Worm (Caenorhabditis elegans) whole organism, L4 larva: ENCODE results near the gene F10E9.7.

Experiments used
- lin-13 ChIP-seq: fragments of 150-350 bp; optimal IDR thresholded peaks from 2 replicates; lab custom pipeline; 2014; ENCODE audit warnings: missing biosample characterization, missing genetic modification reagents, missing genetic modification characterization
- lsy-2 ChIP-seq, 2 experiments: fragments of 150-350 bp in 1 of 2; sonication (generic microtip) in 1 of 2; optimal IDR thresholded peaks; 2 replicates each; lab custom pipeline; 2014 to 2017; ENCODE audit warnings: missing biosample characterization in 2 of 2, missing genetic modification characterization in 2 of 2
- mdl-1 ChIP-seq, 2 experiments: fragments of 150-350 bp in 1 of 2; sonication (generic microtip) in 1 of 2; optimal IDR thresholded peaks; 2 replicates each; lab custom pipeline; 2014 to 2017; ENCODE audit warnings: missing biosample characterization in 2 of 2, missing genetic modification characterization in 2 of 2

DNA sequence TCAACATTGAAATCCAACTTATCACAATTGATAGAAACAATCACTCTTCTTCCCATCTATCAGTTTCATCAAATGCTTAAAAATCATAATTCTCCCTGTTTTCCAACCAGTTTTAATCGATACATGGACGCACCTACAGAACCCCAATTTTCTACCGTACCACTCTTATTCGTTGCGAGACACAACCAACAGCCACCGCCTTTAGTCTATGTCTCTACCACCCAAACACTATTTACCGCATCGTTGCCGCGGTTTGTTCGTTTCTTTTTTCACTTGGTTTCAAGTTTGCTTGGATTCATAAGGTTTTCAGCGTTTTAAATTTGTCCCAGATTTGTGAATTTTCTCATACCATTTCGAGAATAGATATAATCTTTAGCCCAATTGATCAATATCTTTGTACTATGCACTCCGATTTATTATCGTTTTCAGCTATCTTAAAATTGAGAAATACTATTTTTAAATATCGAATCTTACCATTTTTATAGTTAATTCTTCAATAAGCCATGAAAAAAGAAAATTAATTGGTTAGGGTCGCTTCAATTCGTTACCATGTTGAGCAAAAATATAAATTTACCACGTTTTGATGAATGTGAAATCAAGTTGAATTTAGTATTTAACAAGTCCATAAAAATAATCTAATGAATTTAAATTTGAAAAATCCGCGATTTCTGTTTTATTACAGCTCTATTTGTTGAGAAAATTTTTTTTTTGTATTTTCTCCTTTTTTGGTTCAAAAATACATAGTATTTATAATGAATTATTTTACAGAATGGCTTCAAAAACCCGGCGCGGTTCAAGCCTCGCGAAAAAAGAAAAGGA lies 3.2 kb upstream of the F10E9.7 start, which contains the start of gene F10E9.3:
- TF ChIP-seq mdl-1 (tag; optimal IDR thresholded peaks at IDR 0.05; lab: Kevin White, UChicago) (no peak), lin-13 (no peak), lsy-2 (tag; optimal IDR thresholded peaks at IDR 0.05; lab: Kevin White, UChicago) (peak in 1 of 2 experiments; percentile 96)
